Fruit fly (Drosophila melanogaster) S2 (cell line): Measurements from ENCODE around the gene CG16959.

ENCODE experiments used
- CG8478 ChIP-seq: fragments of >200 bp; optimal IDR thresholded peaks from 2 replicates; lab custom pipeline; 2018
- CTCF ChIP-seq, 2 experiments: fragments of >200 bp; optimal IDR thresholded peaks; 2 replicates each; lab custom pipeline; 2018

dm6 chr3L:15125077-15125652 is at the start of gene CG16959:
- TF ChIP-seq CTCF (optimal IDR thresholded peaks at IDR 0.05; lab: Kevin White, UChicago) (no peak), CG8478 (lab: Kevin White, UChicago) (no peak)
